Worm (Caenorhabditis elegans) whole organism, L3 larva: ENCODE measurements around the gene col-14.

Source experiments
- R02D3.7 ChIP-seq: fragments of 150-350 bp; optimal IDR thresholded peaks from 2 replicates; lab custom pipeline; 2014; ENCODE audit warnings: missing biosample characterization, missing genetic modification characterization
- ama-1 ChIP-seq: fragments of 150-350 bp; optimal IDR thresholded peaks from 2 replicates; lab custom pipeline; 2018
- ceh-28 ChIP-seq: fragments of 150-350 bp; optimal IDR thresholded peaks from 2 replicates; lab custom pipeline; 2014; ENCODE audit warnings: missing biosample characterization, missing genetic modification reagents, missing genetic modification characterization
- ceh-9 ChIP-seq: sonication (generic microtip); optimal IDR thresholded peaks from 2 replicates; lab custom pipeline; 2018; ENCODE audit warnings: missing biosample characterization, missing genetic modification characterization
- elt-1 ChIP-seq: fragments of 150-350 bp; optimal IDR thresholded peaks from 2 replicates; lab custom pipeline; 2014; ENCODE audit warnings: missing biosample characterization, missing genetic modification characterization
- elt-3 ChIP-seq, 3 experiments: fragments of 150-350 bp in 1 of 3; sonication (generic microtip) in 2 of 3; optimal IDR thresholded peaks; 2 replicates in 2 of 3; 4 replicates in 1 of 3; lab custom pipeline; 2014 to 2017; ENCODE audit warnings: missing biosample characterization in 3 of 3, missing genetic modification characterization in 3 of 3
- fos-1 ChIP-seq: fragments of 150-350 bp; optimal IDR thresholded peaks from 2 replicates; lab custom pipeline; 2014; ENCODE audit warnings: missing biosample characterization, missing genetic modification characterization
- mdl-1 ChIP-seq: fragments of 150-350 bp; optimal IDR thresholded peaks from 2 replicates; lab custom pipeline; 2014; ENCODE audit warnings: missing biosample characterization, missing genetic modification characterization
- nhr-11 ChIP-seq: fragments of 150-350 bp; optimal IDR thresholded peaks from 2 replicates; lab custom pipeline; 2014; ENCODE audit warnings: missing biosample characterization, missing genetic modification characterization
- nhr-237 ChIP-seq: fragments of 150-350 bp; optimal IDR thresholded peaks from 2 replicates; lab custom pipeline; 2014; ENCODE audit warnings: missing biosample characterization, missing genetic modification characterization
- nhr-28 ChIP-seq: fragments of 150-350 bp; optimal IDR thresholded peaks from 2 replicates; lab custom pipeline; 2014; ENCODE audit warnings: missing biosample characterization, missing genetic modification characterization
- unc-62 ChIP-seq: fragments of 150-350 bp; sonication (generic microtip); optimal IDR thresholded peaks from 4 replicates; lab custom pipeline; 2014; ENCODE audit warnings: missing biosample characterization, missing genetic modification reagents, missing genetic modification characterization
- zag-1 ChIP-seq: fragments of 150-350 bp; optimal IDR thresholded peaks from 2 replicates; lab custom pipeline; 2014; ENCODE audit warnings: missing biosample characterization, missing genetic modification characterization
- ztf-4 ChIP-seq: fragments of 150-350 bp; optimal IDR thresholded peaks from 2 replicates; lab custom pipeline; 2014; ENCODE audit warnings: missing biosample characterization, missing genetic modification characterization

DNA sequence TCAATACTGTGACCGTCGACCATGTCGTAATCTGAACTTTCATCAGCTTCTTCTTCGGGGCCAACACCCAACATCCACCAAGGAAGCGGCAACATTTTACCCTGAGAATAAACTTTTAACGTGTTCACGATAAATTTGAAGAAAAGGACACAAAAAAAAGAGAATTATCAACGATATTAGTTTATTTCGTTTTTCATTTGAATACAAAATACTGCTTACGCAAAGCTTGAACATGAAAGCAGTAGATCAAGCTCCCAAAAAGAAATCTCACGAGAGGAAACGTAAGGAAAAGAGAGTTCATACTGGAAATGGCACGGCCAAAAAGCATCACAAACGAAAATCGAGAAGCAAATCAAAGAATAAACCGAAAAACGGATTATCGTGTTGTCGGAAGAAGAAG lies 10.5 kb downstream of the col-14 start, which contains the start of the genes C46A5.6 and C46A5.1:
- TF ChIP-seq ceh-28 (tag; lab: Kevin White, UChicago) (no peak), fos-1 (tag; lab: Kevin White, UChicago) (no peak), elt-3 (tag; optimal IDR thresholded peaks at IDR 0.05; lab: Kevin White, UChicago) (no peak), zag-1 (tag; lab: Kevin White, UChicago) (no peak), elt-1 (tag; lab: Kevin White, UChicago) (no peak), ama-1 (lab: Kevin White, UChicago) (no peak), ceh-9 (tag; lab: Kevin White, UChicago) (no peak), nhr-11 (no peak), nhr-237 (no peak), unc-62 (GFP tag; lab: Kevin White, UChicago) (no peak), ztf-4 (tag; lab: Kevin White, UChicago) (no peak), R02D3.7 (tag; lab: Kevin White, UChicago) (no peak), nhr-28 (no peak), mdl-1 (no peak)
